Worm (Caenorhabditis elegans): ENCODE data around the gene maph-9.

DNA sequence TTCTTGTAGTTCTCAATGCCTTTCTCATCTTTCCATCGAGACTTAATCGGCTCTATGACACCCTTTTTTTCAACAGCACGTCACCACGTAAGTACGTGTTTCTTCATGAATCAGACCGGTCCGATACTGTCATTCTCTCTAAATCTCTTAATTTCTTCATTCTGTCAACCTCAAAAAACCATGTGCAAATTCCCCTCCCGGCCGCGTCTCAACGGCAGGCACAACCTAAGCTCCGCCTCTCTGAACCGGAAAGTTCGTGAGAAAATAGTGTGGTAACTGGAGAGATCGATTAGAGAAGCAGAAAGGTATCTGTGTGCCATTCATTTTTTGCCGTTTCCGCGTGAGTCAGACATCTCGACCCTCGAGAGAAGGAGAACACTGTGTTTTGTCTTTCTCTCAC lies 41.8 kb upstream of the maph-9 start, which contains the start of gene nas-8:
- TF ChIP-seq unc-62 (GFP tag; optimal IDR thresholded peaks at IDR 0.05) (no peak), unc-39 (tag; optimal IDR thresholded peaks at IDR 0.05) (no peak), jun-1 (tag; optimal IDR thresholded peaks at IDR 0.05) (no peak), nhr-28 (tag; optimal IDR thresholded peaks at IDR 0.05) (no peak), nhr-237 (tag; optimal IDR thresholded peaks at IDR 0.05) (no peak), fkh-2 (tag; optimal IDR thresholded peaks at IDR 0.05) (no peak), skn-1 (tag; optimal IDR thresholded peaks at IDR 0.05) (no peak), aly-2 (tag; optimal IDR thresholded peaks at IDR 0.05) (no peak), pqm-1 (tag; optimal IDR thresholded peaks at IDR 0.05) (no peak), nhr-23 (tag; optimal IDR thresholded peaks at IDR 0.05) (no peak), mdl-1 (tag; optimal IDR thresholded peaks at IDR 0.05) (no peak), mml-1 (tag; optimal IDR thresholded peaks at IDR 0.05) (no peak)
